Worm (Caenorhabditis elegans) whole organism, midembryonic: ENCODE measurements around the gene nhr-93.
"Not testable (repeated sequence)": the region's sequence is repeated elsewhere in the genome, so short reads cannot be mapped to it uniquely, and the experiment has no call there.

Source experiments
- T22C8.4 ChIP-seq: fragments of 200-800 bp; sonication (Bioruptor generic); IDR thresholded peaks from 2 replicates; pipeline ENCODE4 v1.3.6; 2022; ENCODE audit warnings: missing genetic modification characterization, missing compliant biosample characterization
- cog-1 ChIP-seq: sonication (generic microtip); optimal IDR thresholded peaks from 2 replicates; lab custom pipeline; 2016; ENCODE audit warnings: missing genetic modification characterization, missing compliant biosample characterization
- flt-1 ChIP-seq: fragments of 200-800 bp; sonication (Bioruptor generic); IDR thresholded peaks from 2 replicates; pipeline ENCODE4 v1.3.6; 2022; ENCODE audit warnings: missing genetic modification characterization, missing compliant biosample characterization
- klf-2 ChIP-seq: fragments of 200-800 bp; sonication (Bioruptor generic); conservative IDR thresholded peaks from 2 replicates; pipeline ENCODE4 v1.3.6; 2022; ENCODE audit warnings: missing genetic modification reagents, missing genetic modification characterization, missing compliant biosample characterization
- med-1 ChIP-seq: sonication (generic microtip); optimal IDR thresholded peaks from 2 replicates; lab custom pipeline; 2017; ENCODE audit warnings: missing genetic modification characterization, mild to moderate bottlenecking, missing compliant biosample characterization, antibody characterized with exemption, missing genetic modification reagents; ENCODE audit not compliant: insufficient read depth
- ref-1 ChIP-seq: fragments of 200-800 bp; sonication (Bioruptor generic); conservative IDR thresholded peaks from 2 replicates; pipeline ENCODE4 v1.3.6; 2022; ENCODE audit warnings: missing genetic modification reagents, missing genetic modification characterization, missing compliant biosample characterization
- tab-1 ChIP-seq: fragments of 200-800 bp; sonication (Bioruptor generic); IDR thresholded peaks from 2 replicates; pipeline ENCODE4 v1.3.6; 2022; ENCODE audit warnings: missing genetic modification characterization, missing compliant biosample characterization
- ztf-23 ChIP-seq: fragments of 200-800 bp; sonication (Bioruptor generic); IDR thresholded peaks from 2 replicates; pipeline ENCODE4 v1.3.6; 2022; ENCODE audit warnings: missing genetic modification reagents, missing genetic modification characterization, missing compliant biosample characterization
- ztf-29 ChIP-seq: fragments of 200-800 bp; sonication (Bioruptor generic); IDR thresholded peaks from 2 replicates; pipeline ENCODE4 v1.3.6; 2022; ENCODE audit warnings: missing genetic modification reagents, missing genetic modification characterization, missing compliant biosample characterization

The nhr-93 gene

DNA sequence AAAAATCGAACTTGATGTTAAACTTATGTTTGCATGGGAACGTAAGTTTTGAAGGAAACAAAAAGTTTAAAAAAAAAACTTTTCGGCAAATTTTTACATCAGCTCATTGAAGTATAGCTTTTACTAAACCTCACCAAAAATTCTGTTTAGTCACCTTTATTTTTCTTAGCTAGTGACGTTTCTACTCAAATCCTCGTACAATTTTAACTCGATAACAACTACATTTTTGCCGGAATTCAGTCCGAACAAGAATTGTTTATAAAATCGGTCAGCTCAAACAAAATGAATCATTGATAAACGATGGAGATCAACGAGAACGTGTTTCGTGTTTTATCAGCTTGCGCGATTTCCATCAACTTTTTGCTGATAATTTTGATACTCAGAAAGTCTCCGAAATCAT is 11.3 kb downstream of the nhr-93 start, which contains the start of gene str-260:
str-260 (plus strand) TSS at position 301 of the 400 bp plus-strand sequence.
- no peak for TF ChIP-seq cog-1 (tag; lab: Kevin White, UChicago)
- no peak for TF ChIP-seq ref-1 (GFP tag; lab: Robert Waterston, UW)
- no peak for TF ChIP-seq ztf-23 (GFP tag; lab: Robert Waterston, UW)
- no peak for TF ChIP-seq med-1 (GFP tag; lab: Kevin White, UChicago)
- no peak for TF ChIP-seq ztf-29
- TF ChIP-seq klf-2 (GFP tag; lab: Robert Waterston, UW), result no peak
- TF ChIP-seq T22C8.4 (GFP tag; lab: Robert Waterston, UW), result no peak
- TF ChIP-seq flt-1 (GFP tag; lab: Robert Waterston, UW), result no peak
- no peak for TF ChIP-seq tab-1 (GFP tag; lab: Robert Waterston, UW)

- TF ChIP-seq ztf-29, result no peak
- no peak for TF ChIP-seq med-1 (GFP tag; lab: Kevin White, UChicago)
- TF ChIP-seq tab-1 (GFP tag; lab: Robert Waterston, UW), result no peak
- TF ChIP-seq flt-1 (GFP tag; lab: Robert Waterston, UW), result no peak
- TF ChIP-seq ztf-23 (GFP tag; lab: Robert Waterston, UW), result no peak
- TF ChIP-seq klf-2 (GFP tag; lab: Robert Waterston, UW), result no peak
- no peak for TF ChIP-seq T22C8.4 (GFP tag; lab: Robert Waterston, UW)
- TF ChIP-seq cog-1 (tag; lab: Kevin White, UChicago), result no peak
- no peak for TF ChIP-seq ref-1 (GFP tag; lab: Robert Waterston, UW)
Observed at ce11 chrV:3524970-3525369, 13.2 kb downstream of the nhr-93 start, which contains the start of gene T24A6.7. T24A6.7 (plus strand) TSS chrV:3525270.

DNA sequence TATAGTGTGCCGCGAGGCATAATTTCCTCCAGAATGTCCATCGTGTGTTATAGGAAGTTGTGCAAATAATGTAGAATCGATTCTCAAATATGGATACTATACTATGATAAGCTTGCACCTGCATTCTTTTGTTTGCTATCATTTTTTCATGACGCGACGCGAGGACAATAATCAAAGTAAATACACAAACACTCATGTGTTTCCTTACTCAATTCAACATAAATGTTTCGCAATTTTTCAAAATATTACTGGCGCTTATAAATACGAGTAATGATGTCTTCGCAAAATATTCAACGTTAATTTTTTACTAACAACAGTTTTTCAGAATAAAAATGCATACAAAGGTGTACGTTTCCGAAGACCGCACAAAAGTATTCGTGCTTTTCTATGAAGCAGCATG is 14.9 kb downstream of the nhr-93 start, which contains the start of gene irg-1:
irg-1 (plus strand) TSS at position 326 of the 400 bp plus-strand sequence.
- TF ChIP-seq ztf-29, result no peak
- no peak for TF ChIP-seq tab-1 (GFP tag; lab: Robert Waterston, UW)
- no peak for TF ChIP-seq cog-1 (tag; lab: Kevin White, UChicago)
- no peak for TF ChIP-seq med-1 (GFP tag; lab: Kevin White, UChicago)
- no peak for TF ChIP-seq T22C8.4 (GFP tag; lab: Robert Waterston, UW)
- TF ChIP-seq klf-2 (GFP tag; lab: Robert Waterston, UW), result no peak
- no peak for TF ChIP-seq flt-1 (GFP tag; lab: Robert Waterston, UW)
- no peak for TF ChIP-seq ztf-23 (GFP tag; lab: Robert Waterston, UW)
- no peak for TF ChIP-seq ref-1 (GFP tag; lab: Robert Waterston, UW)

DNA sequence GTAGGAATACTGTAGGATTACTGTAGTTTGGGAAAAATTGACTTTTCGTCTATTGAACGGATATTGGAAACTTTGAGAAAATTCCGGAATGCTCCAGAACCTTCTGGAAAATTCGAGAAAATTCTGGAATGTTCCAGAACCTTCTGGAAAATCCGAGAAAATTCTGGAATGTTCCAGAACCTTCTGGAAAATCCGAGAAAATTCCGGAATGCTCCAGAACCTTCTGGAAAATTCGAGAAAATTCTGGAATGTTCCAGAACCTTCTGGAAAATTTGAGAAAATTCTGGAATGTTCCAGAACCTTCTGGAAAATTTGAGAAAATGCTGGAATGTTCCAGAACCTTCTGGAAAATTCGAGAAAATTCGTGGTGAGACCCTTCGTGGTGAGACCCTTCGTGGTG is 17.8 kb downstream of the nhr-93 start:
- TF ChIP-seq flt-1 (GFP tag; lab: Robert Waterston, UW), result peak; percentile 65; the same call in 1 of the 2 replicates

DNA sequence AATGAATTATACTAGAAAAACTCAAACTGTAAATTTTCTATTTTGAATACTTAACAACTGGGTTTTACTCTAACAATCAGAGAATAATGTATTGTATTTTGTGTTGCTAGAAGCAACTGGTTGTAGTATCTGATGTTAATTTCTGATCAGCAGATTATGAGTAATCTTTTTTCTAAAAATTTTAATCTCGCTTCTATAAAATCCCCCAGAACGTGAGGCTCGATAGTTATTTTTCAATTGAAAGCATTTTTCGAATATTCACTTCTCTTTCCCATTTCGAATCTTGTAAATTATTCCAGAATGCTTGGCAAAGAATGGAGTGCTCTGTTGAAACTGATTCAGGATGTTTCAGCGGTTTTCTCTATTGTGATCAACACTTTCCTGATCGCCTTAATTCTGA is 20.3 kb downstream of the nhr-93 start, which contains the start of gene str-227:
str-227 (plus strand) TSS at position 301 of the 400 bp plus-strand sequence.
- TF ChIP-seq med-1 (GFP tag; lab: Kevin White, UChicago), result no peak
- no peak for TF ChIP-seq ref-1 (GFP tag; lab: Robert Waterston, UW)
- no peak for TF ChIP-seq tab-1 (GFP tag; lab: Robert Waterston, UW)
- no peak for TF ChIP-seq ztf-23 (GFP tag; lab: Robert Waterston, UW)
- no peak for TF ChIP-seq T22C8.4 (GFP tag; lab: Robert Waterston, UW)
- TF ChIP-seq flt-1 (GFP tag; lab: Robert Waterston, UW), result no peak
- TF ChIP-seq ztf-29, result no peak
- TF ChIP-seq klf-2 (GFP tag; lab: Robert Waterston, UW), result no peak
- no peak for TF ChIP-seq cog-1 (tag; lab: Kevin White, UChicago)

ce11 chrV:3512381-3512780 is 25.8 kb downstream of the nhr-93 start, which contains the start of gene str-226:
str-226 (plus strand) TSS chrV:3512681.
- no peak for TF ChIP-seq tab-1 (GFP tag; lab: Robert Waterston, UW)
- TF ChIP-seq ref-1 (GFP tag; lab: Robert Waterston, UW), result no peak
- TF ChIP-seq ztf-23 (GFP tag; lab: Robert Waterston, UW), result no peak
- TF ChIP-seq med-1 (GFP tag; lab: Kevin White, UChicago), result no peak
- TF ChIP-seq ztf-29, result no peak
- no peak for TF ChIP-seq cog-1 (tag; lab: Kevin White, UChicago)
- TF ChIP-seq klf-2 (GFP tag; lab: Robert Waterston, UW), result no peak
- TF ChIP-seq flt-1 (GFP tag; lab: Robert Waterston, UW), result no peak
- TF ChIP-seq T22C8.4 (GFP tag; lab: Robert Waterston, UW), result no peak

ce11 chrV:3509878-3510277 is 28.3 kb downstream of the nhr-93 start, which contains the start of gene str-228:
str-228 (plus strand) TSS chrV:3510178.
- no peak for TF ChIP-seq tab-1 (GFP tag; lab: Robert Waterston, UW)
- TF ChIP-seq ztf-23 (GFP tag; lab: Robert Waterston, UW), result no peak
- no peak for TF ChIP-seq flt-1 (GFP tag; lab: Robert Waterston, UW)
- TF ChIP-seq ref-1 (GFP tag; lab: Robert Waterston, UW), result no peak
- TF ChIP-seq cog-1 (tag; lab: Kevin White, UChicago), result no peak

DNA sequence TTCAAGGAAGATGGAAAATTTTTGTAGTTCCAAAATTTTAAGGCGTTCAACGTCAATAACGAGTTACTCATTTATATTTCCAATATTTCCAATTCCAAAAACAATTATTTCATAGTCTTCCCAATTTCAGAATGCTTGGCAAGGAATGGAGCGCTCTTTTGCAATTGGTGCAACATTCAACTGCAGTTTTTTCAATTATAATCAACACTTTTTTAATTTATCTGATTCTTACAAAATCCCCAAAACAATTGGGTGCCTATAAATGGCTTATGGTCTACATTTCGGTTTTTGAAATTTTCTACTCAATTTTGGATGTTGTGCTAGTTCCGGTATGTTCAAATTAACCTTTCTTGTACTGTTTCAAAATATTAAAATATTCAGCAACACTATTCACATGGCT is 30.5 kb downstream of the nhr-93 start, which contains the start of gene str-225:
str-225 (plus strand) TSS at position 132 of the 400 bp plus-strand sequence.
- TF ChIP-seq ztf-29 (no peak), klf-2 (GFP tag; lab: Robert Waterston, UW) (no peak), med-1 (GFP tag; lab: Kevin White, UChicago) (no peak), T22C8.4 (GFP tag; lab: Robert Waterston, UW) (no peak), flt-1 (GFP tag; lab: Robert Waterston, UW) (no peak), cog-1 (tag; lab: Kevin White, UChicago) (no peak), tab-1 (GFP tag; lab: Robert Waterston, UW) (no peak), ref-1 (GFP tag; lab: Robert Waterston, UW) (no peak), ztf-23 (GFP tag; lab: Robert Waterston, UW) (no peak)

DNA sequence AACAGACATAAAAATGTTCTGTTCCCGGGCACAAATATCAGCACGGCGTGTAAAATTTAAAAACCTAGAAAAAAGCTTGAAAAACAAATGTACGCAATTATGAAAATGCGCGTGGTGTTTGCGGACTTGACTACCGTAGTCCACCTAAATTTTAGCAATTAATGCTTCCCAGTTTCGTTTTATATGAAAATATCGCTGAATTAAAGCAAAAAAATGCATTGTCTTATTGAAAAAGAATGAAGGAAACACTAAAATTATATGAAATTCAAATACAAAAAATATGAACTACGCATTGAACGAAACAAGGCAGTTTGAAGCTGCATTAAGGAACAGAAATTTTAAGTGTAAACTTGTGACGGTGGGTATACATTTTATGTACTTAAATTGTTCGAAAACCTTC is 32.0 kb downstream of the nhr-93 start, which contains the start of gene ugt-64:
ugt-64 (minus strand) TSS at position 101 of the 400 bp plus-strand sequence.
- not testable (repeated sequence) for TF ChIP-seq ref-1, ztf-23, klf-2 (GFP tag; lab: Robert Waterston, UW)
